Worm (Caenorhabditis elegans) whole organism, L2 larva: ENCODE data around the gene cest-3.

ENCODE experiments used
- C34F6.9 ChIP-seq: fragments of 150-350 bp; optimal IDR thresholded peaks from 2 replicates; lab custom pipeline; 2014; ENCODE audit warnings: missing biosample characterization, missing genetic modification characterization
- F13H6.1 ChIP-seq: sonication (generic microtip); optimal IDR thresholded peaks from 2 replicates; lab custom pipeline; 2016; ENCODE audit warnings: missing genetic modification characterization, missing compliant biosample characterization
- Y55F3AM.14 ChIP-seq: fragments of 200-800 bp; sonication (Bioruptor generic); optimal IDR thresholded peaks from 2 replicates; lab custom pipeline; 2018; ENCODE audit warnings: mild to moderate bottlenecking, missing genetic modification characterization, missing compliant biosample characterization
- ZK546.5 ChIP-seq: sonication (generic microtip); optimal IDR thresholded peaks from 2 replicates; lab custom pipeline; 2017; ENCODE audit warnings: missing biosample characterization, missing genetic modification characterization
- aly-2 ChIP-seq: fragments of 150-350 bp; optimal IDR thresholded peaks from 2 replicates; lab custom pipeline; 2014; ENCODE audit warnings: missing biosample characterization, missing genetic modification characterization
- ama-1 ChIP-seq: fragments of 150-350 bp; optimal IDR thresholded peaks from 2 replicates; lab custom pipeline; 2018; ENCODE audit warnings: inconsistent platforms
- blmp-1 ChIP-seq: sonication (generic microtip); optimal IDR thresholded peaks from 2 replicates; lab custom pipeline; 2017; ENCODE audit warnings: missing genetic modification characterization, mild to moderate bottlenecking, missing compliant biosample characterization, antibody characterized with exemption, moderate library complexity; ENCODE audit not compliant: insufficient read depth
- ceh-16 ChIP-seq: fragments of 150-350 bp; optimal IDR thresholded peaks from 2 replicates; lab custom pipeline; 2014; ENCODE audit warnings: missing biosample characterization, missing genetic modification characterization
- ceh-82 ChIP-seq: fragments of 150-350 bp; optimal IDR thresholded peaks from 2 replicates; lab custom pipeline; 2014; ENCODE audit warnings: missing biosample characterization, missing genetic modification characterization
- crh-2 ChIP-seq: sonication (generic microtip); optimal IDR thresholded peaks from 2 replicates; lab custom pipeline; 2017; ENCODE audit warnings: missing biosample characterization, missing genetic modification characterization
- egl-27 ChIP-seq: sonication (generic microtip); optimal IDR thresholded peaks from 3 replicates; lab custom pipeline; 2017; ENCODE audit warnings: missing biosample characterization, missing genetic modification reagents, missing genetic modification characterization
- elt-1 ChIP-seq: fragments of 150-350 bp; optimal IDR thresholded peaks from 2 replicates; lab custom pipeline; 2014; ENCODE audit warnings: missing biosample characterization, missing genetic modification characterization
- fos-1 ChIP-seq: fragments of 150-350 bp; optimal IDR thresholded peaks from 2 replicates; lab custom pipeline; 2014; ENCODE audit warnings: missing biosample characterization, missing genetic modification characterization
- lin-11 ChIP-seq: fragments of 150-350 bp; sonication (generic microtip); optimal IDR thresholded peaks from 2 replicates; lab custom pipeline; 2014; ENCODE audit warnings: missing biosample characterization, missing genetic modification characterization, inconsistent platforms, mixed read lengths
- lin-13 ChIP-seq: fragments of 150-350 bp; optimal IDR thresholded peaks from 2 replicates; lab custom pipeline; 2014; ENCODE audit warnings: missing biosample characterization, missing genetic modification reagents, missing genetic modification characterization
- mab-5 ChIP-seq: fragments of 150-350 bp; optimal IDR thresholded peaks from 2 replicates; lab custom pipeline; 2014; ENCODE audit warnings: missing biosample characterization, missing genetic modification characterization
- mdl-1 ChIP-seq, 2 experiments: fragments of 150-350 bp in 1 of 2; sonication (generic microtip) in 1 of 2; optimal IDR thresholded peaks; 2 replicates each; lab custom pipeline; 2017; ENCODE audit warnings: missing biosample characterization in 2 of 2, missing genetic modification characterization in 2 of 2
- nhr-10 ChIP-seq: sonication (generic microtip); optimal IDR thresholded peaks from 2 replicates; lab custom pipeline; 2017; ENCODE audit warnings: missing biosample characterization, missing genetic modification characterization
- nhr-11 ChIP-seq: fragments of 150-350 bp; optimal IDR thresholded peaks from 2 replicates; lab custom pipeline; 2014; ENCODE audit warnings: missing biosample characterization, missing genetic modification characterization
- nhr-129 ChIP-seq: fragments of 150-350 bp; optimal IDR thresholded peaks from 2 replicates; lab custom pipeline; 2014; ENCODE audit warnings: missing biosample characterization, missing genetic modification characterization
- nhr-21 ChIP-seq: fragments of 150-350 bp; optimal IDR thresholded peaks from 2 replicates; lab custom pipeline; 2014; ENCODE audit warnings: missing biosample characterization, missing genetic modification characterization
- nhr-23 ChIP-seq: fragments of 150-350 bp; optimal IDR thresholded peaks from 2 replicates; lab custom pipeline; 2014; ENCODE audit warnings: missing biosample characterization, missing genetic modification reagents, missing genetic modification characterization
- nhr-25 ChIP-seq: fragments of 150-350 bp; sonication (generic microtip); optimal IDR thresholded peaks from 3 replicates; lab custom pipeline; 2014; ENCODE audit warnings: missing biosample characterization, missing genetic modification characterization
- nhr-6 ChIP-seq: fragments of 150-350 bp; optimal IDR thresholded peaks from 2 replicates; lab custom pipeline; 2014; ENCODE audit warnings: missing biosample characterization, missing genetic modification characterization
- nhr-77 ChIP-seq: fragments of 150-350 bp; optimal IDR thresholded peaks from 2 replicates; lab custom pipeline; 2014; ENCODE audit warnings: missing biosample characterization, missing genetic modification characterization
- peb-1 ChIP-seq: fragments of 150-350 bp; optimal IDR thresholded peaks from 2 replicates; lab custom pipeline; 2014; ENCODE audit warnings: missing biosample characterization, missing genetic modification characterization
- sem-4 ChIP-seq: fragments of 150-350 bp; optimal IDR thresholded peaks from 2 replicates; lab custom pipeline; 2014; ENCODE audit warnings: missing biosample characterization, missing genetic modification reagents, missing genetic modification characterization
- skn-1 ChIP-seq: sonication (generic microtip); optimal IDR thresholded peaks from 2 replicates; lab custom pipeline; 2017; ENCODE audit warnings: missing biosample characterization, missing genetic modification characterization
- sma-3 ChIP-seq: sonication (generic microtip); optimal IDR thresholded peaks from 2 replicates; lab custom pipeline; 2016; ENCODE audit warnings: missing genetic modification reagents, missing genetic modification characterization, missing compliant biosample characterization
- sma-9 ChIP-seq, 2 experiments: fragments of 150-350 bp in 1 of 2; sonication (generic microtip) in 1 of 2; optimal IDR thresholded peaks; 2 replicates each; lab custom pipeline; 2014 to 2016; ENCODE audit warnings: missing genetic modification characterization in 2 of 2, mild to moderate bottlenecking in 1 of 2, missing biosample characterization in 1 of 2, missing compliant biosample characterization in 1 of 2, missing genetic modification reagents in 1 of 2, moderate library complexity in 1 of 2
- unc-39 ChIP-seq: fragments of 150-350 bp; optimal IDR thresholded peaks from 2 replicates; lab custom pipeline; 2014; ENCODE audit warnings: missing biosample characterization, missing genetic modification characterization
- unc-62 ChIP-seq: fragments of 150-350 bp; optimal IDR thresholded peaks from 2 replicates; lab custom pipeline; 2014; ENCODE audit warnings: missing biosample characterization, missing genetic modification reagents, missing genetic modification characterization
- ztf-1 ChIP-seq: fragments of 200-800 bp; sonication (Bioruptor generic); conservative IDR thresholded peaks from 2 replicates; pipeline ENCODE4 v1.3.6; 2022; ENCODE audit warnings: missing genetic modification characterization, missing compliant biosample characterization
- ztf-11 ChIP-seq: sonication (generic microtip); optimal IDR thresholded peaks from 2 replicates; lab custom pipeline; 2017; ENCODE audit warnings: missing biosample characterization, missing genetic modification characterization

Gene cest-3

DNA sequence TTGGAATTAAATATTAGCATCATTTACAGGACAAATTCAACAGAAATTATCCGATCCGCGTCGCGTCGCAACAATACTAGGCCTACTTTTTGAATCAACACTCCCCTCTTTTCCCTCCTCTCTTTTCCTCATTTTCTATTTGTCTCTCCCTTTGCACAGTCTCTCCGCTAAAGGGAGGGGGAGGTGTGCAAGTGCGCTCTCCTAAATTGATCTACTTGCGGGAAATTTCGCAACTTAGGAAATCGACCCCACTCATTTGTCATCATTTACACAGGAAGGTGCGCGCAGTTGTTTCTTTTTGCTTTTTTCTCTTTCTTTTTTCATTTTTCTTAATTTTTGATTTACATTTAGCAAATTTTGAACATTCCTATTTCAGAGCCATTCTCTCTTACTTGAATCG lies 41.5 kb downstream of the cest-3 start, which contains the start of gene C04B4.2:
TSS of gene C04B4.2 (plus strand) at position 371 of the 400 bp plus-strand sequence.
- TF ChIP-seq lin-11 (tag; lab: Kevin White, UChicago) (no peak), mdl-1 (tag; optimal IDR thresholded peaks at IDR 0.05; lab: Kevin White, UChicago) (no peak), nhr-77 (tag; lab: Kevin White, UChicago) (no peak), nhr-10 (no peak), F13H6.1 (no peak), egl-27 (tag; lab: Kevin White, UChicago) (no peak), peb-1 (no peak), ztf-11 (tag; lab: Kevin White, UChicago) (no peak), fos-1 (no peak), Y55F3AM.14 (no peak), crh-2 (no peak), ceh-82 (tag; lab: Kevin White, UChicago) (no peak), ceh-16 (tag; lab: Kevin White, UChicago) (no peak), nhr-21 (no peak), blmp-1 (tag; lab: Kevin White, UChicago) (no peak)

- TF ChIP-seq ztf-1 (GFP tag; lab: Robert Waterston, UW) (no peak), crh-2 (no peak), lin-13 (GFP tag; lab: Kevin White, UChicago) (no peak), ama-1 (lab: Kevin White, UChicago) (no peak)
These were observed 42.7 kb downstream of the cest-3 start for ce11 chrX:12284161-12284560.

DNA sequence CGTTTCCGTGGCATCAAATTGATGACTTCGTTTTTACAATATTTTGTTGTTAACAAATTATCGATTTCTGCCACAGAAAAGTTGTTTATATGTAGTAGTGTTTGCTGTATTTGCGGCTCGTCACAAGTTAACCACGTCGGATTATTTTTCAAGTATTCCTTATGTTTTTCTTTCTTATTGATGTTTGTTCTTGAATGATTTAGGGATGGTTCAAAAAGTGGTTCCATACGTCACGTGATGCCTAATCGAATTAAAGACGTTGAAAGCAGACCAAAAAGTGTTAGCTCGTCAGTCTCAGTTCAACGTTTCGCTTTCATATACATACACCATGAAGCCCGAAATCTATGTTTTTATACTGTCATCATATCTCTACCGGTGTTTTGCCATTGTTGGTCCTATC lies 44.0 kb downstream of the cest-3 start, which contains the start of gene lips-2:
TSS of gene lips-2 (plus strand) at position 301 of the 400 bp plus-strand sequence.
- TF ChIP-seq unc-39 (tag; lab: Kevin White, UChicago), result no peak
- no peak for TF ChIP-seq Y55F3AM.14
- TF ChIP-seq sem-4 (tag; lab: Kevin White, UChicago), result no peak
- TF ChIP-seq ceh-82 (tag; lab: Kevin White, UChicago), result no peak
- TF ChIP-seq mdl-1 (tag; optimal IDR thresholded peaks at IDR 0.05; lab: Kevin White, UChicago), result no peak
- TF ChIP-seq C34F6.9, result no peak
- TF ChIP-seq blmp-1 (tag; lab: Kevin White, UChicago), result no peak

DNA sequence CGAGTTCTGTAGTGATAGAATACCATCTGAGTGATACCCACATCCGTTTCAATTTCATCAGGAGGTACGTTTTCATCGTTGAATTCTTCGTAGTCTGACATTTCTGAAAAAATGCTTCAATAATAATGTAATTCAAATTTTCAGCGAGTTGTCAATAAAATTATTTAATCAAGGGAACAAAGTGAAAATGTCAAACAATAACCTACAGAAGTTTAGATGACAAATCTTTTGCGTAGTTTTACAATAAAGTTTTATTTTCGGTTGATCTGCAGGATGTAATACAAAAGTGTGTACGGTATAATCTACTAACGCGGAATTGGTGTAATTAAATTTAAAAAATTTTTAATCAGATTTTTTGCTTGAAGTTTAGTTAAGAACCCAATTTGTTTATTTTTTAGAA lies 46.8 kb downstream of the cest-3 start, which contains the start of gene C04B4.5:
TSS of gene C04B4.5 (minus strand) at position 101 of the 400 bp plus-strand sequence.
- TF ChIP-seq nhr-6 (tag; lab: Kevin White, UChicago) (no peak), nhr-129 (tag; lab: Kevin White, UChicago) (no peak), ceh-82 (tag; lab: Kevin White, UChicago) (no peak), ztf-1 (GFP tag; lab: Robert Waterston, UW) (no peak), nhr-10 (no peak), mab-5 (tag; lab: Kevin White, UChicago) (no peak), unc-62 (GFP tag; lab: Kevin White, UChicago) (no peak), sem-4 (tag; lab: Kevin White, UChicago) (no peak), ZK546.5 (no peak), aly-2 (tag; lab: Kevin White, UChicago) (no peak), sma-9 (GFP tag; optimal IDR thresholded peaks at IDR 0.05; lab: Kevin White, UChicago) (no peak), sma-9 (tag; optimal IDR thresholded peaks at IDR 0.05; lab: Kevin White, UChicago) (no peak), elt-1 (tag; lab: Kevin White, UChicago) (no peak), ama-1 (lab: Kevin White, UChicago) (no peak), nhr-77 (tag; lab: Kevin White, UChicago) (no peak)
- TF ChIP-seq, all 48 proteins: peak for 0

ce11 chrX:12290539-12290938 lies 49.1 kb downstream of the cest-3 start, which contains the start of gene C04B4.4:
Gene C04B4.4 (plus strand): TSS chrX:12290839.
- TF ChIP-seq nhr-25 (tag; lab: Kevin White, UChicago) (no peak), egl-27 (tag; lab: Kevin White, UChicago) (no peak), lin-13 (GFP tag; lab: Kevin White, UChicago) (no peak), ama-1 (lab: Kevin White, UChicago) (no peak), ceh-82 (tag; lab: Kevin White, UChicago) (no peak), sma-9 (GFP tag; optimal IDR thresholded peaks at IDR 0.05; lab: Kevin White, UChicago) (no peak), sma-9 (tag; optimal IDR thresholded peaks at IDR 0.05; lab: Kevin White, UChicago) (no peak), skn-1 (tag; lab: Kevin White, UChicago) (no peak), nhr-21 (no peak), fos-1 (no peak), unc-39 (tag; lab: Kevin White, UChicago) (no peak), sma-3 (no peak), nhr-129 (tag; lab: Kevin White, UChicago) (no peak), lin-11 (tag; lab: Kevin White, UChicago) (no peak), sem-4 (tag; lab: Kevin White, UChicago) (no peak), blmp-1 (tag; lab: Kevin White, UChicago) (no peak), ceh-16 (tag; lab: Kevin White, UChicago) (no peak), mdl-1 (tag; optimal IDR thresholded peaks at IDR 0.05; lab: Kevin White, UChicago) (no peak), nhr-11 (tag; lab: Kevin White, UChicago) (no peak), nhr-23 (no peak), nhr-77 (tag; lab: Kevin White, UChicago) (no peak)
